Worm (Caenorhabditis elegans) whole organism, young adult: ENCODE results near the gene F11A5.16.

Experiments
- B0035.1 ChIP-seq: sonication (generic microtip); optimal IDR thresholded peaks from 2 replicates; lab custom pipeline; 2016; ENCODE audit warnings: missing genetic modification characterization, mild to moderate bottlenecking, missing compliant biosample characterization, missing genotype, missing genetic modification reagents
- ama-1 ChIP-seq, 3 experiments: fragments of 150-350 bp in 1 of 3; sonication (generic microtip) in 2 of 3; optimal IDR thresholded peaks; 2 replicates each; lab custom pipeline; 2014 to 2018; ENCODE audit warnings: missing biosample characterization in 2 of 3, missing genetic modification characterization in 2 of 3, missing genetic modification reagents in 2 of 3
- aptf-3 ChIP-seq: fragments of 200-800 bp; sonication (Bioruptor generic); IDR thresholded peaks from 2 replicates; pipeline ENCODE4 v1.3.6; 2022; ENCODE audit warnings: missing genetic modification characterization, missing compliant biosample characterization
- atf-7 ChIP-seq: sonication (generic microtip); optimal IDR thresholded peaks from 2 replicates; lab custom pipeline; 2017; ENCODE audit warnings: mild to moderate bottlenecking, missing genetic modification characterization, missing compliant biosample characterization
- cebp-2 ChIP-seq: fragments of 200-800 bp; sonication (Bioruptor generic); IDR thresholded peaks from 2 replicates; pipeline ENCODE4 v1.3.6; 2022; ENCODE audit warnings: missing genetic modification characterization, missing compliant biosample characterization
- chd-7 ChIP-seq: sonication (generic microtip); optimal IDR thresholded peaks from 2 replicates; lab custom pipeline; 2016; ENCODE audit warnings: mild to moderate bottlenecking, missing genetic modification characterization, moderate library complexity, missing compliant biosample characterization
- egrh-3 ChIP-seq: fragments of 200-800 bp; sonication (Bioruptor generic); IDR thresholded peaks from 2 replicates; pipeline ENCODE4 v1.3.6; 2022; ENCODE audit warnings: missing genetic modification reagents, missing genetic modification characterization, missing compliant biosample characterization
- madf-8 ChIP-seq: fragments of 200-800 bp; sonication (Bioruptor generic); conservative IDR thresholded peaks from 2 replicates; pipeline ENCODE4 v1.3.6; 2022; ENCODE audit warnings: missing genetic modification reagents, missing genetic modification characterization, missing compliant biosample characterization
- nhr-120 ChIP-seq: fragments of 200-800 bp; sonication (Bioruptor generic); IDR thresholded peaks from 2 replicates; pipeline ENCODE4 v1.3.6; 2022; ENCODE audit warnings: missing genetic modification characterization, missing compliant biosample characterization
- rec-8 ChIP-seq, 2 experiments: sonication (generic microtip); optimal IDR thresholded peaks; 2 replicates each; lab custom pipeline; 2016; ENCODE audit warnings: mild to moderate bottlenecking in 2 of 2, missing genetic modification characterization in 2 of 2, missing genetic modification reagents in 2 of 2, missing genotype in 2 of 2, missing biosample characterization in 1 of 2, missing compliant biosample characterization in 1 of 2, moderate library complexity in 1 of 2
- snpc-1.3 ChIP-seq: sonication (generic microtip); optimal IDR thresholded peaks from 2 replicates; lab custom pipeline; 2017; ENCODE audit warnings: missing genetic modification characterization, mild to moderate bottlenecking, missing compliant biosample characterization, antibody characterized with exemption, moderate library complexity, missing genotype, missing genetic modification reagents; ENCODE audit not compliant: insufficient read depth
- snpc-4 ChIP-seq, 5 experiments: fragments of 150-350 bp in 1 of 5; sonication (generic microtip) in 4 of 5; optimal IDR thresholded peaks; 2 replicates each; lab custom pipeline; 2014 to 2018; ENCODE audit warnings: missing genetic modification characterization in 5 of 5, missing biosample characterization in 3 of 5, antibody characterized with exemption in 2 of 5, mild to moderate bottlenecking in 2 of 5, missing compliant biosample characterization in 2 of 5, missing genotype in 2 of 5, moderate library complexity in 2 of 5, missing genetic modification reagents in 1 of 5
- unc-62 ChIP-seq: fragments of 150-350 bp; optimal IDR thresholded peaks from 2 replicates; lab custom pipeline; 2014; ENCODE audit warnings: missing biosample characterization, missing genetic modification reagents, missing genetic modification characterization

DNA sequence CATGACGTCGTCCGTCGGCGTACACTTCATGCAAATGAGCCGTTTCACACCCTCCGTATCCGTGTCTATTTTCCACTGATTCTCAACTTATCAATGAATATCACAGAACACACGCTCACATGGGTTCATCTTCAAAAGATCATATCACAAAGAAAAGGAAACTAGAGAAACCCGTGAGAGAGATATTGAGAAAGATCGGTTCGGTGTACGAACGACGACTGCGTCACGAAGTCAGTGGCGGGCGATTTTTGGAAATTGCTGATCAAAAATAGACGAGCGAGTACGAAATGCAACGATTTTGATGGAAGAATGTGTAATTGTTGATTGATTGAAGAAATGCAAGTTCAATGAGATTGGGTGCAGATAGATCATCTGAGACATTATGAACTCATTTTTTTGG is 2.6 kb downstream of the F11A5.16 start:
- no peak for TF ChIP-seq rec-8 (tag; optimal IDR thresholded peaks at IDR 0.05; lab: Kevin White, UChicago)
- TF ChIP-seq chd-7 (tag; lab: Kevin White, UChicago), result no peak
- TF ChIP-seq nhr-120 (GFP tag; lab: Robert Waterston, UW), result no peak
- no peak for TF ChIP-seq ama-1 (optimal IDR thresholded peaks at IDR 0.05; lab: Kevin White, UChicago)
- TF ChIP-seq ama-1 (GFP tag; optimal IDR thresholded peaks at IDR 0.05; lab: Kevin White, UChicago), result no peak
- no peak for TF ChIP-seq snpc-1.3 (tag; lab: Kevin White, UChicago)
- TF ChIP-seq madf-8 (GFP tag; lab: Robert Waterston, UW), result no peak
- TF ChIP-seq cebp-2 (GFP tag; lab: Robert Waterston, UW), result no peak
- no peak for TF ChIP-seq unc-62 (GFP tag; lab: Kevin White, UChicago)
- no peak for TF ChIP-seq egrh-3 (GFP tag; lab: Robert Waterston, UW)
- no peak for TF ChIP-seq B0035.1 (tag; lab: Kevin White, UChicago)
- no peak for TF ChIP-seq atf-7 (tag; lab: Kevin White, UChicago)
- no peak for TF ChIP-seq snpc-4 (GFP tag; optimal IDR thresholded peaks at IDR 0.05; lab: Kevin White, UChicago)
- TF ChIP-seq snpc-4 (tag; optimal IDR thresholded peaks at IDR 0.05; lab: Kevin White, UChicago), result no peak
- no peak for TF ChIP-seq aptf-3
